Worm (Caenorhabditis elegans) whole organism, L1 larva: ENCODE measurements around the gene F21D12.3.

Experiments used
- elt-2 ChIP-seq: sonication (generic microtip); optimal IDR thresholded peaks from 2 replicates; lab custom pipeline; 2016; ENCODE audit warnings: missing genetic modification characterization, mild to moderate bottlenecking, inconsistent platforms, missing compliant biosample characterization, missing genetic modification reagents
- elt-3 ChIP-seq, 6 experiments: fragments of 150-350 bp in 1 of 6; sonication (generic microtip); optimal IDR thresholded peaks; 2 replicates each; lab custom pipeline; 2017 to 2018; ENCODE audit warnings: missing biosample characterization in 6 of 6, missing genetic modification characterization in 6 of 6, inconsistent platforms in 1 of 6
- fos-1 ChIP-seq: fragments of 150-350 bp; optimal IDR thresholded peaks from 2 replicates; lab custom pipeline; 2014; ENCODE audit warnings: missing biosample characterization, missing genetic modification characterization
- lin-15B ChIP-seq: fragments of 150-350 bp; sonication (generic microtip); optimal IDR thresholded peaks from 3 replicates; lab custom pipeline; 2014; ENCODE audit warnings: missing biosample characterization, missing genetic modification characterization
- lsy-2 ChIP-seq, 2 experiments: fragments of 150-350 bp; optimal IDR thresholded peaks; 2 replicates each; lab custom pipeline; 2014; ENCODE audit warnings: missing biosample characterization in 2 of 2, missing genetic modification characterization in 2 of 2
- nhr-11 ChIP-seq: fragments of 150-350 bp; optimal IDR thresholded peaks from 2 replicates; lab custom pipeline; 2014; ENCODE audit warnings: missing biosample characterization, missing genetic modification characterization
- nhr-237 ChIP-seq: fragments of 150-350 bp; optimal IDR thresholded peaks from 2 replicates; lab custom pipeline; 2014; ENCODE audit warnings: missing biosample characterization, missing genetic modification characterization
- nhr-77 ChIP-seq: fragments of 150-350 bp; optimal IDR thresholded peaks from 2 replicates; lab custom pipeline; 2014; ENCODE audit warnings: missing biosample characterization, missing genetic modification characterization
- pag-3 ChIP-seq: sonication (generic microtip); optimal IDR thresholded peaks from 2 replicates; lab custom pipeline; 2017; ENCODE audit warnings: missing genetic modification characterization, mild to moderate bottlenecking, missing compliant biosample characterization, antibody characterized with exemption, borderline replicate concordance; ENCODE audit not compliant: insufficient read depth
- rnt-1 ChIP-seq: sonication (generic microtip); optimal IDR thresholded peaks from 2 replicates; lab custom pipeline; 2016; ENCODE audit warnings: mild to moderate bottlenecking, missing genetic modification characterization, moderate library complexity, missing compliant biosample characterization
- skn-1 ChIP-seq: fragments of 150-350 bp; optimal IDR thresholded peaks from 2 replicates; lab custom pipeline; 2014; ENCODE audit warnings: missing biosample characterization, missing genetic modification characterization
- unc-62 ChIP-seq: fragments of 150-350 bp; optimal IDR thresholded peaks from 2 replicates; lab custom pipeline; 2014; ENCODE audit warnings: missing biosample characterization, missing genetic modification reagents, missing genetic modification characterization
- ztf-11 ChIP-seq, 2 experiments: sonication (generic microtip); optimal IDR thresholded peaks; 2 replicates each; lab custom pipeline; 2016 to 2017; ENCODE audit warnings: missing genetic modification characterization in 2 of 2, missing biosample characterization in 1 of 2, missing compliant biosample characterization in 1 of 2

DNA sequence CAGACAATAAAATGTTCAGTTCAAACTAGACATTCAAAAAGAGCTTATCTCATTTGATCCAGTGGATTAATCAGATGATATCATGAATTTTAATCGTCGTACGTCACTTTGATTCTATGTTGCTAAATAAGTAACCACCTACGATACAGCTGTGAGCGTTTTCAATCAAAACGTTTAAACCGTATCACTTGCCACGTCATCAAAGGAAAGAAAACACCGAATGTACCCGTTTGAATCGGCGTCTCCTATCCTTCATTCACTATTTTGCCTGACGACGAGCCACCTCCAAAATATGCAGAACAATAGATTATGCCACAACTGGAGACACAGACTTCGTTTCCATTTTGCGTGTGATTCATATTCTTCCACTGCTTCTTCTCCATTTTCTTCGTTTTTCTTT is 22.0 kb upstream of the F21D12.3 start:
- no peak for TF ChIP-seq unc-62 (GFP tag; lab: Kevin White, UChicago)
- no peak for TF ChIP-seq nhr-11 (tag; lab: Kevin White, UChicago)
- TF ChIP-seq lsy-2 (tag; optimal IDR thresholded peaks at IDR 0.05; lab: Kevin White, UChicago), result no peak
- no peak for TF ChIP-seq elt-2
- TF ChIP-seq fos-1 (tag; lab: Kevin White, UChicago), result no peak
- TF ChIP-seq rnt-1, result no peak
- no peak for TF ChIP-seq elt-3 (tag; optimal IDR thresholded peaks at IDR 0.05; lab: Kevin White, UChicago)
- TF ChIP-seq lin-15B (tag; lab: Kevin White, UChicago), result no peak
- TF ChIP-seq skn-1 (tag; lab: Kevin White, UChicago), result no peak
- no peak for TF ChIP-seq nhr-77 (tag; lab: Kevin White, UChicago)
- TF ChIP-seq ztf-11 (tag; optimal IDR thresholded peaks at IDR 0.05; lab: Kevin White, UChicago), result no peak
- TF ChIP-seq nhr-237, result no peak
- no peak for TF ChIP-seq pag-3 (tag; lab: Kevin White, UChicago)
